Fruit fly (Drosophila melanogaster): ENCODE measurements around the gene CG18809.

Gene CG18809

dm6 chrX:19784875-19785274 is 40.7 kb upstream of the CG18809 start (continued):
- TF ChIP-seq esg (GFP tag; conservative IDR thresholded peaks at IDR 0.05) (peak; percentile 25; the same call in 1 of the 2 replicates), CG31388 (GFP tag; optimal IDR thresholded peaks at IDR 0.05) (no peak), ara (GFP tag; IDR thresholded peaks at IDR 0.05) (peak; percentile 36; the same call in 1 of the 2 replicates), yki (optimal IDR thresholded peaks at IDR 0.05) (no peak), Dip2 (GFP tag; IDR thresholded peaks at IDR 0.05) (no peak), Hr51 (GFP tag; optimal IDR thresholded peaks at IDR 0.05) (peak in 1 of 2 experiments; percentile 30), CG12104 (GFP tag; optimal IDR thresholded peaks at IDR 0.05) (no peak), Asciz (GFP tag; optimal IDR thresholded peaks at IDR 0.05) (no peak), CG15601 (tag; optimal IDR thresholded peaks at IDR 0.05) (no peak), CG17912 (GFP tag; optimal IDR thresholded peaks at IDR 0.05) (no peak), Lhr (GFP tag; optimal IDR thresholded peaks at IDR 0.05) (no peak), tll (GFP tag; optimal IDR thresholded peaks at IDR 0.05) (no peak), fu2 (GFP tag; optimal IDR thresholded peaks at IDR 0.05) (no peak), CG16863 (GFP tag; optimal IDR thresholded peaks at IDR 0.05) (no peak), ci (GFP tag; IDR thresholded peaks at IDR 0.05) (peak; percentile 55; the same call in 2 of the 3 replicates), CG1647 (GFP tag; optimal IDR thresholded peaks at IDR 0.05) (no peak), E2f1 (GFP tag; IDR thresholded peaks at IDR 0.05) (no peak), crol (GFP tag; IDR thresholded peaks at IDR 0.05) (no peak), CG31441 (GFP tag; IDR thresholded peaks at IDR 0.05) (peak; percentile 48), HmgZ (tag; optimal IDR thresholded peaks at IDR 0.05) (no peak), sens (GFP tag) (peak; percentile 93), oc (tag; optimal IDR thresholded peaks at IDR 0.05) (no peak), CG13775 (GFP tag; optimal IDR thresholded peaks at IDR 0.05) (no peak), TFAM (GFP tag; optimal IDR thresholded peaks at IDR 0.05) (no peak), lola (GFP tag; optimal IDR thresholded peaks at IDR 0.05) (peak in 1 of 3 experiments; percentile 39), CG10209 (GFP tag; optimal IDR thresholded peaks at IDR 0.05) (no peak), slbo (GFP tag; IDR thresholded peaks at IDR 0.05) (no peak), CG8478 (optimal IDR thresholded peaks at IDR 0.05) (no peak), CG15479 (GFP tag; optimal IDR thresholded peaks at IDR 0.05) (no peak), CG14014 (GFP tag; IDR thresholded peaks at IDR 0.05) (no peak), Side (GFP tag; optimal IDR thresholded peaks at IDR 0.05) (peak; percentile 1), trem (tag; optimal IDR thresholded peaks at IDR 0.05) (peak; percentile 15), CG3407 (GFP tag; optimal IDR thresholded peaks at IDR 0.05) (no peak), CG8944 (GFP tag; optimal IDR thresholded peaks at IDR 0.05) (no peak), pan (optimal IDR thresholded peaks at IDR 0.05) (no peak), pan (GFP tag; optimal IDR thresholded peaks at IDR 0.05 in 1 of 2, IDR thresholded peaks at IDR 0.05 in 1 of 2) (peak in 1 of 2 experiments; percentile 53), vvl (GFP tag; IDR thresholded peaks at IDR 0.05) (no peak), pnt (GFP tag; optimal IDR thresholded peaks at IDR 0.05) (no peak), CG6683 (GFP tag; optimal IDR thresholded peaks at IDR 0.05) (no peak), CG11723 (GFP tag; optimal IDR thresholded peaks at IDR 0.05) (no peak), insv (GFP tag; optimal IDR thresholded peaks at IDR 0.05) (no peak), Nf-YC (tag; optimal IDR thresholded peaks at IDR 0.05) (no peak), dmrt11E (tag; optimal IDR thresholded peaks at IDR 0.05) (peak; percentile 49), CG10267 (tag; optimal IDR thresholded peaks at IDR 0.05) (peak; percentile 24), bowl (GFP tag; IDR thresholded peaks at IDR 0.05) (no peak), CHES-1-like (GFP tag; optimal IDR thresholded peaks at IDR 0.05) (no peak), tna (GFP tag; IDR thresholded peaks at IDR 0.05; ENCODE audit: partially characterized antibody) (no peak), CG6654 (GFP tag; optimal IDR thresholded peaks at IDR 0.05) (no peak), CG8388 (GFP tag; optimal IDR thresholded peaks at IDR 0.05) (peak; percentile 25), eyg (GFP tag; optimal IDR thresholded peaks at IDR 0.05) (no peak), CG3838 (GFP tag; optimal IDR thresholded peaks at IDR 0.05) (no peak), gce (GFP tag; IDR thresholded peaks at IDR 0.05) (no peak)

All from whole organism, embryonic.